Fruit fly (Drosophila melanogaster): Measurements from ENCODE around the gene CG10405.
A peak's percentile ranks its signal among the peaks of the same experiment; 100 is the strongest.

CG10405 gene

DNA sequence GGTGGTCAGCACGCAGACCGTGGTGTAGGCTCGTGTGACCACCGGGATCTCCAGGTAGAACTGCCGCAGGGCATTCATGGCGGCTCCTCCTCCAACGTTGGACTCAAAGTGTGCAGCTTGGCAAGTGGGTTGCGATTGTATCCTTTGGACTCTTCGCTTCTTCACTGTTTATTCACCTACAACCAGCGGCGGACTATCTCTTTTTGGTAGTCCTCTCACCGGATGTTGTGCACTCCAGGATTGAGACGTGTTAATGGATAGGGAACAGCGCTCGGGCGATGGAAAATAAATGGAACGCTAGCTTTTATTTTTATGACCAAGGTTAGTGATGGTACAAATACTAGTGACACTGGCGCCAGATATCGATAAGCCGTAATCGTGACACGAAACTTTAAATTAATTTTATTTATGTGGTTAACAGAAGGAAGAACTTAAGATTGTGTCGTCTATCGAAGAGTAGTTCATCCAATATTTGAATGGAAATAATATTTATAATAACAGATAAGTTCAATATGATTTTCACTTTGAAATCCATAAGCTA lies 29.7 kb downstream of the CG10405 start, which contains the start of gene Der-2 (continued):
- TF ChIP-seq tll (GFP tag; optimal IDR thresholded peaks at IDR 0.05) (no peak), CG3847 (GFP tag; IDR thresholded peaks at IDR 0.05) (no peak), hbn (GFP tag; IDR thresholded peaks at IDR 0.05; ENCODE audit: partially characterized antibody) (peak; percentile 90), CG9609 (GFP tag; optimal IDR thresholded peaks at IDR 0.05) (no peak), ash1 (GFP tag; optimal IDR thresholded peaks at IDR 0.05) (no peak), YL-1 (GFP tag; optimal IDR thresholded peaks at IDR 0.05) (peak; percentile 5), CG11398 (GFP tag; optimal IDR thresholded peaks at IDR 0.05) (no peak), amos (GFP tag; IDR thresholded peaks at IDR 0.05; ENCODE audit: partially characterized antibody) (peak; percentile 89), Dp (GFP tag; optimal IDR thresholded peaks at IDR 0.05) (peak; percentile 81), dm (GFP tag; optimal IDR thresholded peaks at IDR 0.05) (no peak), trem (tag; optimal IDR thresholded peaks at IDR 0.05) (peak; percentile 40), CG18262 (tag; optimal IDR thresholded peaks at IDR 0.05) (no peak), CG13287 (GFP tag; IDR thresholded peaks at IDR 0.05; ENCODE audit: partially characterized antibody) (peak; percentile 97), Adf1 (GFP tag; IDR thresholded peaks at IDR 0.05) (no peak), Ets65A (GFP tag) (peak; percentile 67), chn (GFP tag; optimal IDR thresholded peaks at IDR 0.05) (no peak), MESR4 (GFP tag; optimal IDR thresholded peaks at IDR 0.05) (peak; percentile 61), ap (GFP tag; IDR thresholded peaks at IDR 0.05) (no peak), dati (GFP tag; IDR thresholded peaks at IDR 0.05) (no peak), twi (tag; optimal IDR thresholded peaks at IDR 0.05) (no peak), lilli (GFP tag; optimal IDR thresholded peaks at IDR 0.05) (no peak), cad (GFP tag; optimal IDR thresholded peaks at IDR 0.05) (no peak), CG13624 (GFP tag; optimal IDR thresholded peaks at IDR 0.05) (no peak), CG17802 (tag; optimal IDR thresholded peaks at IDR 0.05) (no peak), CG13123 (GFP tag; optimal IDR thresholded peaks at IDR 0.05) (no peak), stc (GFP tag; IDR thresholded peaks at IDR 0.05) (no peak), NfI (GFP tag; optimal IDR thresholded peaks at IDR 0.05) (no peak), dysf (GFP tag; IDR thresholded peaks at IDR 0.05) (no peak), CG10147 (GFP tag; optimal IDR thresholded peaks at IDR 0.05) (no peak), Dll (GFP tag; IDR thresholded peaks at IDR 0.05; ENCODE audit: partially characterized antibody) (peak; percentile 94), CG6175 (GFP tag; IDR thresholded peaks at IDR 0.05) (no peak), CG1792 (GFP tag; optimal IDR thresholded peaks at IDR 0.05) (no peak), CG2116 (GFP tag; optimal IDR thresholded peaks at IDR 0.05) (peak; percentile 8), CG16863 (GFP tag; optimal IDR thresholded peaks at IDR 0.05) (no peak), CG16813 (GFP tag; IDR thresholded peaks at IDR 0.05; ENCODE audit: partially characterized antibody) (peak; percentile 78), CG34376 (GFP tag; optimal IDR thresholded peaks at IDR 0.05) (no peak), CG31441 (GFP tag; IDR thresholded peaks at IDR 0.05) (no peak), bbx (GFP tag; IDR thresholded peaks at IDR 0.05; ENCODE audit: partially characterized antibody) (peak; percentile 92), CG8359 (GFP tag; optimal IDR thresholded peaks at IDR 0.05; ENCODE audit: borderline replicate concordance) (no peak), jigr1 (GFP tag; IDR thresholded peaks at IDR 0.05) (no peak), HLH4C (GFP tag; IDR thresholded peaks at IDR 0.05; ENCODE audit: partially characterized antibody) (peak; percentile 83), Bgb (GFP tag; IDR thresholded peaks at IDR 0.05; ENCODE audit: partially characterized antibody) (peak; percentile 92), Sry-δ (GFP tag; optimal IDR thresholded peaks at IDR 0.05) (peak; percentile 89), inv (GFP tag; IDR thresholded peaks at IDR 0.05; ENCODE audit: partially characterized antibody) (peak; percentile 74), CG32767 (GFP tag; IDR thresholded peaks at IDR 0.05) (no peak), Scr (GFP tag; IDR thresholded peaks at IDR 0.05; ENCODE audit: partially characterized antibody) (peak; percentile 91), BEAF-32 (GFP tag; optimal IDR thresholded peaks at IDR 0.05) (peak; percentile 77), pb (GFP tag; optimal IDR thresholded peaks at IDR 0.05) (no peak), sr (GFP tag; IDR thresholded peaks at IDR 0.05) (no peak), Abd-B (GFP tag; optimal IDR thresholded peaks at IDR 0.05) (peak; percentile 64)
